Fruit fly (Drosophila melanogaster): ENCODE results near the gene Asciz.

Asciz gene

DNA sequence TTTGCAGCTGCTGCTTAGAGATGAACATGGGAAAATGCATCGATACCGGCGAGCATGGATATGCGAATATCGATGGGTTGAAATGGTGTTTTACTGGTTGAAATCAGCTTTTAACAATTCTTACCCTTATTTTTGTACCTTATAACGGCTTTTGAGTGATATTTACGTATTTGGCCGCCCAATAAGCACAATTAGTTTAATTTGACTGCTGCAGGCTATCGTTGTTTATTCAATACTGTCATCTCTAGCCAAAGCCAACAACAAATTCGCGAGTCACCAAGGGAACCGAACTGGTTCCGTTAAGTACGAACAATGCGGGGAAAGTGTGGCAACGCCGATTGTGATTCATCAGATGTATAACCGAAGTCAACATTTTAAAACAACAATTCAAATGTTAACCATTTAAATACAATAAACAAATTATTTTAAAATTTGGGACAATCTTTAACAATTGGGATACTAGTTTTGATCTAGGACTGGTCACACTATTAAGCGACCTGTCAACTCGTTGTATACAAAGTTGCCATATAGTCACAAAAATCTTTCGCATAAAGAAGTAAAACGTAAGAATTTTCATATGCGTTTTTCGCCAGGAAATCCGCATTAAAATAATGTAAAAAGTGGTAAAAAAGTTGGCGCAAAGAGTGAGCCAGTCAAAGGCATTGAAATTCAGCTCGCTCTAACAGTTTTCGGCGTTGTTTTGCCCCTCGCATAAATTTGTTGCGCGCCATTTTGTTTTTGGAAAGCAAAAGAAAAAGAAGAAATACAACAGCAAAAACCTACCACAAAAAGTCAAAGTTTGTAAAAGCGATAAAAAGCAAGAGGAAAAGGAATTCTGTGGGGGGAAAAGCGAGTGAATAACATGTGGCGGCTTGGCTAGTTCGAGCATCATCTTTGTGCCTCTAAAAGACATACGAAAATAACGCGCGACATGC is 17.7 kb downstream of the Asciz start, which contains the start of the genes Usp5 and BtbVII (continued):
- TF ChIP-seq NC2β (GFP tag; optimal IDR thresholded peaks at IDR 0.05) (peak; percentile 59), CG17385 (GFP tag; optimal IDR thresholded peaks at IDR 0.05) (no peak), Lpt (GFP tag; optimal IDR thresholded peaks at IDR 0.05) (no peak), Ets65A (GFP tag) (peak; percentile 91), jing (GFP tag; optimal IDR thresholded peaks at IDR 0.05) (no peak), Mrtf (GFP tag; IDR thresholded peaks at IDR 0.05) (peak; percentile 57; the same call in 1 of the 3 replicates), CG1602 (GFP tag; optimal IDR thresholded peaks at IDR 0.05) (peak; percentile 47), CrebB (tag; optimal IDR thresholded peaks at IDR 0.05) (peak; percentile 41), dpn (GFP tag; optimal IDR thresholded peaks at IDR 0.05) (peak; percentile 67 to 80), Aef1 (GFP tag; IDR thresholded peaks at IDR 0.05) (peak; percentile 84), CG1024 (GFP tag; IDR thresholded peaks at IDR 0.05) (no peak), otp (GFP tag; IDR thresholded peaks at IDR 0.05) (0 out of 3 replicates have a peak, but pooled peaks have one; percentile 15), sqz (GFP tag; optimal IDR thresholded peaks at IDR 0.05) (peak; percentile 53), Hr51 (GFP tag; optimal IDR thresholded peaks at IDR 0.05) (peak; percentile 47 to 49), Ada2b (GFP tag; IDR thresholded peaks at IDR 0.05) (peak; percentile 51), Hr3 (GFP tag; optimal IDR thresholded peaks at IDR 0.05) (peak; percentile 63), Hand (GFP tag; optimal IDR thresholded peaks at IDR 0.05) (no peak), CG7839 (tag; optimal IDR thresholded peaks at IDR 0.05) (peak; percentile 41), CG15696 (tag; optimal IDR thresholded peaks at IDR 0.05) (peak; percentile 41), CG17912 (GFP tag; optimal IDR thresholded peaks at IDR 0.05) (no peak), fu2 (GFP tag; optimal IDR thresholded peaks at IDR 0.05) (peak; percentile 28), bab2 (GFP tag; optimal IDR thresholded peaks at IDR 0.05) (peak; percentile 56), danr (GFP tag; IDR thresholded peaks at IDR 0.05) (no peak), esg (GFP tag; conservative IDR thresholded peaks at IDR 0.05) (no peak), gem (tag; optimal IDR thresholded peaks at IDR 0.05) (peak; percentile 65), CG12104 (GFP tag; optimal IDR thresholded peaks at IDR 0.05) (no peak), Xrp1 (GFP tag; IDR thresholded peaks at IDR 0.05) (peak; percentile 71), cg (GFP tag; optimal IDR thresholded peaks at IDR 0.05) (no peak), dan (GFP tag; IDR thresholded peaks at IDR 0.05) (no peak), Trl (optimal IDR thresholded peaks at IDR 0.05) (no peak), Trl (GFP tag; optimal IDR thresholded peaks at IDR 0.05) (peak; percentile 67), Elba2 (GFP tag; optimal IDR thresholded peaks at IDR 0.05) (peak; percentile 96), Dip3 (GFP tag; optimal IDR thresholded peaks at IDR 0.05) (peak; percentile 49), CG1233 (GFP tag; optimal IDR thresholded peaks at IDR 0.05) (no peak), Stat92E (GFP tag; optimal IDR thresholded peaks at IDR 0.05) (peak in 1 of 3 experiments; percentile 13), CG33213 (GFP tag; optimal IDR thresholded peaks at IDR 0.05) (peak; percentile 37), CG12391 (tag; optimal IDR thresholded peaks at IDR 0.05) (peak; percentile 67), twi (tag; optimal IDR thresholded peaks at IDR 0.05) (peak; percentile 18), E2f1 (GFP tag; IDR thresholded peaks at IDR 0.05) (peak; percentile 49; the same call in 1 of the 2 replicates), Hmr (GFP tag; optimal IDR thresholded peaks at IDR 0.05) (peak; percentile 50), zen (tag; optimal IDR thresholded peaks at IDR 0.05) (peak; percentile 46), ci (GFP tag; IDR thresholded peaks at IDR 0.05) (peak; percentile 40; the same call in 1 of the 3 replicates), Deaf1 (tag; optimal IDR thresholded peaks at IDR 0.05) (no peak), ATbp (GFP tag; optimal IDR thresholded peaks at IDR 0.05) (peak; percentile 22), CG10462 (GFP tag; optimal IDR thresholded peaks at IDR 0.05) (peak; percentile 46), D (optimal IDR thresholded peaks at IDR 0.05) (no peak), D (GFP tag; optimal IDR thresholded peaks at IDR 0.05) (peak; percentile 28), CG18011 (GFP tag; optimal IDR thresholded peaks at IDR 0.05) (no peak), Six4 (GFP tag; optimal IDR thresholded peaks at IDR 0.05) (peak; percentile 64)
